Fruit fly (Drosophila melanogaster) Kc167 (cell line): ENCODE data around the gene CG13086.

Source experiments
- Sin3A ChIP-seq: fragments of >200 bp; optimal IDR thresholded peaks from 2 replicates; lab custom pipeline; 2018; ENCODE audit warnings: missing external identifiers
- h ChIP-seq: fragments of >200 bp; optimal IDR thresholded peaks from 3 replicates; lab custom pipeline; 2018; ENCODE audit warnings: missing external identifiers

DNA sequence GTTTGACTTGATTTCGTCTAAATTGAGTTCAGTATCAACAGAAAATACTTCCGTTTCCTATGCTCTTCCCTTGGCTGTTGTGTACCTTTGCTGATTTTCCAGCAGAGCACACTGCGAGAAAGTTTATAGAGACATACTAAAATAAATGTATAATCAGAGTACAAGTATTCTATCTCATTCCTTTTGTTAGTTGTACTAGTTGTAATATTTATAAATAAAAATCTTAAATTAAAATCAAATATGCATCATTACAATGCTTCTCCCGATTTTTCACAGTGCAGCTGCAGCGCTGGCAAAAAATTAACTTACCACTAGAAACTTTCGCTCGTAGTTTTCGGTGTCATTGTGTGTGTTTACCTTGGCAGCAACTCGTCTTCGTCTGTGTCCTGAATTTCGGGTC lies 29.1 kb upstream of the CG13086 start:
- TF ChIP-seq h (no peak), Sin3A (lab: Kevin White, UChicago) (no peak)
